Worm (Caenorhabditis elegans) whole organism, L4 larva: ENCODE measurements around the gene meg-2.

Experiments
- F10B5.3 ChIP-seq: sonication (generic microtip); optimal IDR thresholded peaks from 2 replicates; lab custom pipeline; 2016; ENCODE audit warnings: mild to moderate bottlenecking, missing genetic modification characterization, missing compliant biosample characterization
- F44E2.7 ChIP-seq: fragments of 200-800 bp; sonication (Bioruptor generic); IDR thresholded peaks from 2 replicates; pipeline ENCODE4 v2.1.2; 2022; ENCODE audit warnings: missing genetic modification characterization, missing compliant biosample characterization
- Y105C5A.15 ChIP-seq: fragments of 200-800 bp; sonication (Bioruptor generic); IDR thresholded peaks from 2 replicates; pipeline ENCODE4 v1.3.6; 2022; ENCODE audit warnings: missing genetic modification characterization, missing compliant biosample characterization
- Y48G9A.11 ChIP-seq: fragments of 200-800 bp; sonication (Bioruptor generic); IDR thresholded peaks from 2 replicates; pipeline ENCODE4 v1.3.6; 2022; ENCODE audit warnings: missing genetic modification reagents, missing genetic modification characterization, missing compliant biosample characterization
- Y5F2A.4 ChIP-seq: fragments of 200-800 bp; sonication (Bioruptor generic); optimal IDR thresholded peaks from 2 replicates; lab custom pipeline; 2018; ENCODE audit warnings: mild to moderate bottlenecking, missing genetic modification characterization, missing compliant biosample characterization
- arid-1 ChIP-seq: fragments of 200-800 bp; sonication (Bioruptor generic); conservative IDR thresholded peaks from 2 replicates; pipeline ENCODE4 v1.3.6; 2022; ENCODE audit warnings: missing genetic modification reagents, missing genetic modification characterization, missing compliant biosample characterization
- ceh-28 ChIP-seq: fragments of 150-350 bp; optimal IDR thresholded peaks from 2 replicates; lab custom pipeline; 2014; ENCODE audit warnings: missing biosample characterization, missing genetic modification reagents, missing genetic modification characterization
- ceh-44 ChIP-seq: fragments of 200-800 bp; sonication (Bioruptor generic); IDR thresholded peaks from 2 replicates; pipeline ENCODE4 v1.3.6; 2022; ENCODE audit warnings: missing genetic modification reagents, missing genetic modification characterization, missing compliant biosample characterization
- cey-2 ChIP-seq: sonication (generic microtip); optimal IDR thresholded peaks from 3 replicates; lab custom pipeline; 2017; ENCODE audit warnings: missing genetic modification characterization, mild to moderate bottlenecking, missing compliant biosample characterization, antibody characterized with exemption, borderline replicate concordance; ENCODE audit not compliant: insufficient read depth
- ctbp-1 ChIP-seq: fragments of 200-800 bp; sonication (Bioruptor generic); IDR thresholded peaks from 2 replicates; pipeline ENCODE4 v1.3.6; 2022; ENCODE audit warnings: missing genetic modification reagents, missing genetic modification characterization, missing compliant biosample characterization
- daf-16 ChIP-seq, 3 experiments: sonication (generic microtip); optimal IDR thresholded peaks; 2 replicates each; lab custom pipeline; 2016 to 2017; ENCODE audit warnings: missing genetic modification characterization in 3 of 3, missing genetic modification reagents in 3 of 3, mild to moderate bottlenecking in 2 of 3, missing compliant biosample characterization in 2 of 3, missing biosample characterization in 1 of 3, moderate library complexity in 1 of 3
- dmd-8 ChIP-seq: fragments of 200-800 bp; sonication (Bioruptor generic); IDR thresholded peaks from 2 replicates; pipeline ENCODE4 v1.3.6; 2022; ENCODE audit warnings: missing genetic modification characterization, missing compliant biosample characterization
- dve-1 ChIP-seq: sonication (generic microtip); optimal IDR thresholded peaks from 2 replicates; lab custom pipeline; 2017; ENCODE audit warnings: antibody characterized with exemption, mild to moderate bottlenecking, missing genetic modification characterization, missing compliant biosample characterization; ENCODE audit not compliant: insufficient read depth
- egl-43 ChIP-seq: fragments of 200-800 bp; sonication (Bioruptor generic); IDR thresholded peaks from 2 replicates; pipeline ENCODE4 v1.3.6; 2022; ENCODE audit warnings: missing genetic modification reagents, missing genetic modification characterization, missing compliant biosample characterization
- fkh-10 ChIP-seq: fragments of 150-350 bp; optimal IDR thresholded peaks from 2 replicates; lab custom pipeline; 2014; ENCODE audit warnings: missing biosample characterization, missing genetic modification reagents, missing genetic modification characterization
- hif-1 ChIP-seq, 2 experiments: sonication (generic microtip); optimal IDR thresholded peaks; 2 replicates each; lab custom pipeline; 2016 to 2017; ENCODE audit warnings: missing compliant biosample characterization in 2 of 2, missing genetic modification characterization in 2 of 2, missing genetic modification reagents in 2 of 2, missing genotype in 2 of 2, mild to moderate bottlenecking in 1 of 2
- hlh-11 ChIP-seq: fragments of 200-800 bp; sonication (Bioruptor generic); optimal IDR thresholded peaks from 2 replicates; lab custom pipeline; 2018; ENCODE audit warnings: mild to moderate bottlenecking, missing genetic modification characterization, missing compliant biosample characterization
- jun-1 ChIP-seq: fragments of 150-350 bp; optimal IDR thresholded peaks from 2 replicates; lab custom pipeline; 2014; ENCODE audit warnings: missing biosample characterization, missing genetic modification reagents, missing genetic modification characterization
- lim-7 ChIP-seq: fragments of 200-800 bp; sonication (Bioruptor generic); IDR thresholded peaks from 2 replicates; pipeline ENCODE4 v1.3.6; 2022; ENCODE audit warnings: missing genetic modification characterization, missing compliant biosample characterization
- lin-38 ChIP-seq: fragments of 200-800 bp; sonication (Bioruptor generic); IDR thresholded peaks from 2 replicates; pipeline ENCODE4 v1.3.6; 2022; ENCODE audit warnings: missing genetic modification reagents, missing genetic modification characterization, missing compliant biosample characterization
- mxl-3 ChIP-seq: fragments of 200-800 bp; sonication (Bioruptor generic); optimal IDR thresholded peaks from 2 replicates; lab custom pipeline; 2018; ENCODE audit warnings: mild to moderate bottlenecking, missing genetic modification characterization, missing compliant biosample characterization
- nhr-10 ChIP-seq: fragments of 150-350 bp; optimal IDR thresholded peaks from 2 replicates; lab custom pipeline; 2014; ENCODE audit warnings: missing biosample characterization, missing genetic modification characterization
- nhr-237 ChIP-seq: sonication (generic microtip); optimal IDR thresholded peaks from 2 replicates; lab custom pipeline; 2017; ENCODE audit warnings: missing biosample characterization, missing genetic modification characterization
- nhr-28 ChIP-seq: fragments of 150-350 bp; optimal IDR thresholded peaks from 2 replicates; lab custom pipeline; 2014; ENCODE audit warnings: missing biosample characterization, missing genetic modification characterization
- nhr-6 ChIP-seq: fragments of 150-350 bp; optimal IDR thresholded peaks from 2 replicates; lab custom pipeline; 2014; ENCODE audit warnings: missing biosample characterization, missing genetic modification characterization
- nhr-77 ChIP-seq: fragments of 150-350 bp; optimal IDR thresholded peaks from 2 replicates; lab custom pipeline; 2014; ENCODE audit warnings: missing biosample characterization, missing genetic modification characterization
- pqm-1 ChIP-seq: sonication (generic microtip); optimal IDR thresholded peaks from 2 replicates; lab custom pipeline; 2017; ENCODE audit warnings: missing biosample characterization, missing genetic modification characterization
- set-16 ChIP-seq: fragments of 200-800 bp; sonication (Bioruptor generic); IDR thresholded peaks from 2 replicates; pipeline ENCODE4 v1.3.6; 2022; ENCODE audit warnings: missing genetic modification reagents, missing genetic modification characterization, missing compliant biosample characterization
- snpc-4 ChIP-seq: fragments of 150-350 bp; optimal IDR thresholded peaks from 2 replicates; lab custom pipeline; 2014; ENCODE audit warnings: missing biosample characterization, missing genetic modification characterization
- spr-3 ChIP-seq: fragments of 200-800 bp; sonication (Bioruptor generic); optimal IDR thresholded peaks from 2 replicates; lab custom pipeline; 2018; ENCODE audit warnings: mild to moderate bottlenecking, missing genetic modification characterization, missing compliant biosample characterization
- tra-1 ChIP-seq: fragments of 200-800 bp; sonication (Bioruptor generic); IDR thresholded peaks from 2 replicates; pipeline ENCODE4 v1.3.6; 2022; ENCODE audit warnings: missing genetic modification reagents, missing genetic modification characterization, missing compliant biosample characterization
- unc-62 ChIP-seq, 3 experiments: fragments of 150-350 bp in 1 of 3; sonication (generic microtip); optimal IDR thresholded peaks in 2 of 3; peaks in 1 of 3; 1 replicate in 1 of 3; 2 replicates in 2 of 3; lab custom pipeline; 2014 to 2017; ENCODE audit warnings: missing biosample characterization in 3 of 3, missing genetic modification characterization in 3 of 3, missing genetic modification reagents in 3 of 3, missing genotype in 1 of 3
- zip-2 ChIP-seq: fragments of 150-350 bp; optimal IDR thresholded peaks from 2 replicates; lab custom pipeline; 2014; ENCODE audit warnings: missing biosample characterization, missing genetic modification characterization

The meg-2 gene

ce11 chrX:13937350-13937749 is 11.4 kb upstream of the meg-2 start (continued):
- TF ChIP-seq nhr-10: no peak
- TF ChIP-seq fkh-10 (GFP tag; lab: Kevin White, UChicago): no peak
- peak; percentile 88 for TF ChIP-seq pqm-1 (tag; lab: Kevin White, UChicago)
- no peak for TF ChIP-seq snpc-4 (tag; lab: Kevin White, UChicago)
- TF ChIP-seq F44E2.7 (GFP tag; lab: Robert Waterston, UW): no peak
- TF ChIP-seq dve-1 (tag; lab: Kevin White, UChicago): peak; percentile 44
- TF ChIP-seq Y48G9A.11 (GFP tag; lab: Robert Waterston, UW): no peak
- no peak for TF ChIP-seq tra-1 (GFP tag; lab: Robert Waterston, UW)
- TF ChIP-seq hif-1 (tag; optimal IDR thresholded peaks at IDR 0.05; lab: Kevin White, UChicago): no peak
- TF ChIP-seq mxl-3 (GFP tag; lab: Kevin White, UChicago): no peak
- TF ChIP-seq nhr-28: peak; percentile 32
- no peak for TF ChIP-seq daf-16 (GFP tag; optimal IDR thresholded peaks at IDR 0.05; lab: Kevin White, UChicago)
- TF ChIP-seq daf-16 (tag; optimal IDR thresholded peaks at IDR 0.05; lab: Kevin White, UChicago): peak; percentile 39
- TF ChIP-seq jun-1 (tag; lab: Kevin White, UChicago): no peak
- no peak for TF ChIP-seq spr-3 (GFP tag; lab: Kevin White, UChicago)
- no peak for TF ChIP-seq nhr-237
- no peak for TF ChIP-seq arid-1 (GFP tag; lab: Robert Waterston, UW)
- TF ChIP-seq cey-2 (tag; lab: Kevin White, UChicago): no peak
- TF ChIP-seq ceh-28: no peak
- no peak for TF ChIP-seq F10B5.3 (tag; lab: Kevin White, UChicago)

- TF ChIP-seq mxl-3 (GFP tag; lab: Kevin White, UChicago) (peak; percentile 50), cey-2 (tag; lab: Kevin White, UChicago) (no peak), hlh-11 (tag; lab: Kevin White, UChicago) (peak; percentile 23), unc-62 (GFP tag; optimal IDR thresholded peaks at IDR 0.05 in 1 of 2; lab: Kevin White, UChicago) (peak in 1 of 2 experiments; percentile 79), unc-62 (tag; optimal IDR thresholded peaks at IDR 0.05; lab: Kevin White, UChicago) (no peak), nhr-28 (peak; percentile 4)
These were observed 10.8 kb upstream of the meg-2 start for ce11 chrX:13936719-13937118.

- TF ChIP-seq ceh-44 (GFP tag; lab: Robert Waterston, UW) (0 out of 2 replicates have a peak, but pooled peaks have one; percentile 9), set-16 (GFP tag; lab: Robert Waterston, UW) (peak; percentile 83)
These were observed 9.7 kb upstream of the meg-2 start for ce11 chrX:13935615-13936014.

- TF ChIP-seq lim-7 (no peak), ctbp-1 (GFP tag; lab: Robert Waterston, UW) (no peak), hlh-11 (tag; lab: Kevin White, UChicago) (no peak), nhr-6 (tag; lab: Kevin White, UChicago) (no peak), lin-38 (GFP tag; lab: Robert Waterston, UW) (no peak), dmd-8 (GFP tag; lab: Robert Waterston, UW) (no peak), Y5F2A.4 (GFP tag; lab: Kevin White, UChicago) (no peak), Y105C5A.15 (GFP tag; lab: Robert Waterston, UW) (no peak), zip-2 (tag; lab: Kevin White, UChicago) (no peak), egl-43 (GFP tag; lab: Robert Waterston, UW) (no peak), nhr-77 (tag; lab: Kevin White, UChicago) (no peak)
These were observed 8.6 kb upstream of the meg-2 start, which contains the start of gene elt-3 for ce11 chrX:13934574-13934973. Gene elt-3 (plus strand): TSS chrX:13934874.
